Fruit fly (Drosophila melanogaster) whole organism, embryonic: ENCODE data around the gene AGO2.
A peak's percentile ranks its signal among the peaks of the same experiment; 100 is the strongest.

Experiments
- Atf6 ChIP-seq: fragments of 200-800 bp; sonication (Bioruptor generic); IDR thresholded peaks from 2 replicates; pipeline ENCODE4 v1.3.6; 2022; ENCODE audit warnings: missing biosample characterization, missing genetic modification characterization
- Bdp1 ChIP-seq: fragments of 200-800 bp; sonication (Bioruptor generic); optimal IDR thresholded peaks from 3 replicates; lab custom pipeline; 2016; ENCODE audit warnings: missing biosample characterization, missing genetic modification characterization
- CG10274 ChIP-seq: fragments of 200-800 bp; sonication (Bioruptor generic); optimal IDR thresholded peaks from 3 replicates; lab custom pipeline; 2017; ENCODE audit warnings: missing biosample characterization, mild to moderate bottlenecking, missing genetic modification characterization
- CG10462 ChIP-seq: fragments of 200-800 bp; sonication (Bioruptor generic); optimal IDR thresholded peaks from 2 replicates; lab custom pipeline; 2016; ENCODE audit warnings: missing biosample characterization, missing genetic modification characterization
- CG14860 ChIP-seq: fragments of 200-800 bp; sonication (Bioruptor generic); IDR thresholded peaks from 3 replicates; pipeline ENCODE4 v1.3.6; 2022; ENCODE audit warnings: missing biosample characterization, missing genetic modification characterization; ENCODE audit not compliant: partially characterized antibody
- CG2199 ChIP-seq: fragments of 200-800 bp; sonication (Bioruptor generic); IDR thresholded peaks from 3 replicates; pipeline ENCODE4 v1.3.6; 2022; ENCODE audit warnings: missing biosample characterization, missing genetic modification characterization
- CG30020 ChIP-seq: fragments of 200-800 bp; optimal IDR thresholded peaks from 2 replicates; lab custom pipeline; 2019; ENCODE audit warnings: missing biosample characterization, mild to moderate bottlenecking, missing genetic modification characterization, moderate library complexity
- CG30403 ChIP-seq: fragments of 200-800 bp; sonication (Bioruptor generic); optimal IDR thresholded peaks from 3 replicates; lab custom pipeline; 2016; ENCODE audit warnings: missing biosample characterization, missing genetic modification characterization
- CG3847 ChIP-seq: fragments of 200-800 bp; sonication (Bioruptor generic); IDR thresholded peaks from 2 replicates; pipeline ENCODE4 v1.3.6; 2022; ENCODE audit warnings: missing biosample characterization, missing genetic modification characterization
- CG4360 ChIP-seq: fragments of 200-800 bp; sonication (Bioruptor generic); IDR thresholded peaks from 2 replicates; pipeline ENCODE4 v1.3.6; 2022; ENCODE audit warnings: missing biosample characterization, missing genetic modification characterization
- CG7357 ChIP-seq: fragments of 200-800 bp; sonication (Bioruptor generic); IDR thresholded peaks from 3 replicates; pipeline ENCODE4 v1.3.6; 2022; ENCODE audit warnings: missing biosample characterization, missing genetic modification characterization
- CG8359 ChIP-seq: fragments of 200-800 bp; sonication (Bioruptor generic); optimal IDR thresholded peaks from 2 replicates; lab custom pipeline; 2017; ENCODE audit warnings: missing biosample characterization, mild to moderate bottlenecking, missing genetic modification characterization, borderline replicate concordance
- CG9437 ChIP-seq: fragments of 200-800 bp; sonication (Bioruptor generic); optimal IDR thresholded peaks from 2 replicates; lab custom pipeline; 2018; ENCODE audit warnings: missing biosample characterization, mild to moderate bottlenecking, missing genetic modification characterization
- CG9797 ChIP-seq: fragments of 200-800 bp; sonication (Bioruptor generic); optimal IDR thresholded peaks from 3 replicates; lab custom pipeline; 2018; ENCODE audit warnings: missing biosample characterization, mild to moderate bottlenecking, missing genetic modification characterization
- CG9876 ChIP-seq: fragments of 200-800 bp; sonication (Bioruptor generic); optimal IDR thresholded peaks from 2 replicates; lab custom pipeline; 2016; ENCODE audit warnings: missing biosample characterization, missing genetic modification characterization
- CrebB ChIP-seq: fragments of 200-800 bp; sonication (Bioruptor generic); optimal IDR thresholded peaks from 3 replicates; lab custom pipeline; 2018; ENCODE audit warnings: missing biosample characterization, mild to moderate bottlenecking, missing genetic modification characterization
- Dref ChIP-seq: fragments of 200-800 bp; sonication (Bioruptor generic); IDR thresholded peaks from 2 replicates; pipeline ENCODE4 v1.3.6; 2022; ENCODE audit warnings: missing biosample characterization, missing genetic modification characterization
- Drgx ChIP-seq: fragments of 200-800 bp; sonication (Bioruptor generic); IDR thresholded peaks from 2 replicates; pipeline ENCODE4 v1.3.6; 2022; ENCODE audit warnings: missing biosample characterization, missing genetic modification characterization
- Fer2 ChIP-seq: fragments of 200-800 bp; sonication (Bioruptor generic); optimal IDR thresholded peaks from 2 replicates; lab custom pipeline; 2018; ENCODE audit warnings: missing biosample characterization, mild to moderate bottlenecking, missing genetic modification characterization, moderate library complexity
- Lpt ChIP-seq: fragments of >200 bp; optimal IDR thresholded peaks from 2 replicates; lab custom pipeline; 2018; ENCODE audit warnings: missing biosample characterization, missing genetic modification characterization
- Nf-YB ChIP-seq: fragments of 200-800 bp; sonication (Bioruptor generic); optimal IDR thresholded peaks from 3 replicates; lab custom pipeline; 2019; ENCODE audit warnings: missing biosample characterization, mild to moderate bottlenecking, missing genetic modification characterization, moderate library complexity
- PHDP ChIP-seq: fragments of 200-800 bp; sonication (Bioruptor generic); optimal IDR thresholded peaks from 3 replicates; lab custom pipeline; 2018; ENCODE audit warnings: missing biosample characterization, mild to moderate bottlenecking, missing genetic modification characterization, moderate library complexity
- Spps ChIP-seq: fragments of 200-800 bp; sonication (Bioruptor generic); optimal IDR thresholded peaks from 2 replicates; lab custom pipeline; 2018; ENCODE audit warnings: missing biosample characterization, mild to moderate bottlenecking, missing genetic modification characterization
- Sry-β ChIP-seq: fragments of 200-800 bp; sonication (Bioruptor generic); optimal IDR thresholded peaks from 2 replicates; lab custom pipeline; 2018; ENCODE audit warnings: missing biosample characterization, mild to moderate bottlenecking, missing genetic modification characterization, moderate library complexity
- TFAM ChIP-seq: fragments of 200-800 bp; sonication (Bioruptor generic); optimal IDR thresholded peaks from 2 replicates; lab custom pipeline; 2017; ENCODE audit warnings: missing biosample characterization, missing genetic modification characterization, inconsistent platforms
- Usf ChIP-seq: fragments of 200-800 bp; sonication (Bioruptor generic); optimal IDR thresholded peaks from 2 replicates; lab custom pipeline; 2017; ENCODE audit warnings: missing genotype, missing biosample characterization, missing genetic modification characterization
- abd-A ChIP-seq: fragments of 200-800 bp; sonication (Bioruptor generic); optimal IDR thresholded peaks from 3 replicates; lab custom pipeline; 2019; ENCODE audit warnings: missing biosample characterization, mild to moderate bottlenecking, missing genetic modification characterization, moderate library complexity
- btn ChIP-seq: fragments of 200-800 bp; sonication (Bioruptor generic); optimal IDR thresholded peaks from 2 replicates; lab custom pipeline; 2016; ENCODE audit warnings: missing biosample characterization, missing genetic modification characterization
- cato ChIP-seq: fragments of 200-800 bp; sonication (Bioruptor generic); optimal IDR thresholded peaks from 2 replicates; lab custom pipeline; 2016; ENCODE audit warnings: missing biosample characterization, missing genetic modification characterization, borderline replicate concordance
- corto ChIP-seq: fragments of 200-800 bp; sonication (Bioruptor generic); optimal IDR thresholded peaks from 2 replicates; lab custom pipeline; 2016; ENCODE audit warnings: missing biosample characterization, mild to moderate bottlenecking, missing genetic modification characterization, moderate library complexity
- danr ChIP-seq: fragments of 200-800 bp; sonication (Bioruptor generic); IDR thresholded peaks from 2 replicates; pipeline ENCODE4 v1.3.6; 2022; ENCODE audit warnings: missing biosample characterization, missing genetic modification characterization
- dm ChIP-seq: fragments of 200-800 bp; sonication (Bioruptor generic); optimal IDR thresholded peaks from 3 replicates; lab custom pipeline; 2016; ENCODE audit warnings: missing biosample characterization, missing genetic modification characterization
- exex ChIP-seq: fragments of 200-800 bp; sonication (Bioruptor generic); optimal IDR thresholded peaks from 4 replicates; lab custom pipeline; 2018; ENCODE audit warnings: missing biosample characterization, mild to moderate bottlenecking, missing genetic modification characterization, moderate library complexity
- gce ChIP-seq: fragments of 200-800 bp; sonication (Bioruptor generic); IDR thresholded peaks from 3 replicates; pipeline ENCODE4 v1.3.6; 2022; ENCODE audit warnings: missing biosample characterization, missing genetic modification characterization
- gsb ChIP-seq: fragments of 200-800 bp; sonication (Bioruptor generic); IDR thresholded peaks from 2 replicates; pipeline ENCODE4 v1.3.6; 2022; ENCODE audit warnings: missing biosample characterization, missing genetic modification characterization
- kah ChIP-seq: fragments of 200-800 bp; sonication (Bioruptor generic); optimal IDR thresholded peaks from 2 replicates; lab custom pipeline; 2018; ENCODE audit warnings: missing biosample characterization, mild to moderate bottlenecking, missing genetic modification characterization
- luna ChIP-seq: fragments of 200-800 bp; sonication (Bioruptor generic); optimal IDR thresholded peaks from 2 replicates; lab custom pipeline; 2016; ENCODE audit warnings: missing biosample characterization, missing genetic modification characterization
- nau ChIP-seq: fragments of 200-800 bp; sonication (Bioruptor generic); optimal IDR thresholded peaks from 3 replicates; lab custom pipeline; 2017; ENCODE audit warnings: missing biosample characterization, mild to moderate bottlenecking, missing genetic modification characterization, missing genetic modification reagents
- otp ChIP-seq: fragments of 200-800 bp; sonication (Bioruptor generic); IDR thresholded peaks from 3 replicates; pipeline ENCODE4, ENCODE4 v1.3.6; 2022; ENCODE audit warnings: missing biosample characterization, missing genetic modification characterization
- pros ChIP-seq: fragments of 200-800 bp; sonication (Bioruptor generic); optimal IDR thresholded peaks from 3 replicates; lab custom pipeline; 2019; ENCODE audit warnings: missing biosample characterization, mild to moderate bottlenecking, missing genetic modification characterization, moderate library complexity
- repo ChIP-seq: fragments of 200-800 bp; sonication (Bioruptor generic); optimal IDR thresholded peaks from 2 replicates; lab custom pipeline; 2016; ENCODE audit warnings: missing biosample characterization, missing genetic modification characterization
- slbo ChIP-seq: fragments of 200-800 bp; sonication (Bioruptor generic); IDR thresholded peaks from 2 replicates; pipeline ENCODE4 v1.3.6; 2022; ENCODE audit warnings: missing biosample characterization, missing genetic modification characterization
- unc-4 ChIP-seq: fragments of 200-800 bp; sonication (Bioruptor generic); IDR thresholded peaks from 2 replicates; pipeline ENCODE4 v1.3.6; 2022; ENCODE audit warnings: missing biosample characterization, missing genetic modification characterization; ENCODE audit not compliant: partially characterized antibody
- zen ChIP-seq: fragments of 200-800 bp; sonication (Bioruptor generic); optimal IDR thresholded peaks from 3 replicates; lab custom pipeline; 2018; ENCODE audit warnings: missing biosample characterization, mild to moderate bottlenecking, missing genetic modification characterization, moderate library complexity

Gene AGO2

dm6 chr3L:15535800-15536225 is 18.1 kb upstream of the AGO2 start (continued):
- no peak for TF ChIP-seq pros
- no peak for TF ChIP-seq CrebB (tag; lab: Kevin White, UChicago)
- TF ChIP-seq CG30020 (tag; lab: Kevin White, UChicago) = no peak
- no peak for TF ChIP-seq CG4360
- TF ChIP-seq CG9437 (GFP tag; lab: Kevin White, UChicago) = no peak
- TF ChIP-seq nau = no peak
- TF ChIP-seq exex (tag; lab: Kevin White, UChicago) = no peak
- TF ChIP-seq Spps = no peak
- no peak for TF ChIP-seq gce
- no peak for TF ChIP-seq CG2199 (GFP tag; lab: Robert Waterston, UW)
- TF ChIP-seq corto = no peak
- no peak for TF ChIP-seq Dref
- TF ChIP-seq Bdp1 = no peak
- TF ChIP-seq TFAM (GFP tag; lab: Kevin White, UChicago) = no peak
- no peak for TF ChIP-seq CG10274 (GFP tag; lab: Kevin White, UChicago)
- TF ChIP-seq zen (tag; lab: Kevin White, UChicago) = no peak
- no peak for TF ChIP-seq PHDP (tag; lab: Kevin White, UChicago)
- TF ChIP-seq gsb (GFP tag; lab: Robert Waterston, UW) = no peak
- no peak for TF ChIP-seq Sry-β
- no peak for TF ChIP-seq slbo (GFP tag; lab: Robert Waterston, UW)
- no peak for TF ChIP-seq danr
- no peak for TF ChIP-seq CG8359
- TF ChIP-seq CG10462 = no peak
- no peak for TF ChIP-seq unc-4 (GFP tag; lab: Robert Waterston, UW)
- no peak for TF ChIP-seq CG9876 (GFP tag; lab: Kevin White, UChicago)
- TF ChIP-seq CG30403 (GFP tag; lab: Kevin White, UChicago) = no peak
- peak; percentile 47 for TF ChIP-seq Nf-YB (GFP tag; lab: Kevin White, UChicago)
- no peak for TF ChIP-seq Atf6 (GFP tag; lab: Robert Waterston, UW)
- TF ChIP-seq CG14860 (GFP tag; lab: Robert Waterston, UW) = no peak
- TF ChIP-seq CG3847 = no peak
- no peak for TF ChIP-seq CG7357 (GFP tag; lab: Robert Waterston, UW)
- TF ChIP-seq otp = no peak
- TF ChIP-seq luna = no peak
- peak; percentile 83 for TF ChIP-seq kah (GFP tag; lab: Kevin White, UChicago)
- TF ChIP-seq Drgx (GFP tag; lab: Robert Waterston, UW) = no peak
- TF ChIP-seq Usf (GFP tag; lab: Kevin White, UChicago) = no peak
- TF ChIP-seq CG9797 (GFP tag; lab: Kevin White, UChicago) = no peak
- no peak for TF ChIP-seq dm (GFP tag; lab: Kevin White, UChicago)
- TF ChIP-seq cato (GFP tag; lab: Kevin White, UChicago) = no peak
- TF ChIP-seq Lpt (GFP tag; lab: Kevin White, UChicago) = no peak
- peak; percentile 56 for TF ChIP-seq abd-A (tag; lab: Kevin White, UChicago)
- no peak for TF ChIP-seq repo (GFP tag; lab: Kevin White, UChicago)
- no peak for TF ChIP-seq btn (GFP tag; lab: Kevin White, UChicago)
- no peak for TF ChIP-seq Fer2 (tag; lab: Kevin White, UChicago)
- TF ChIP-seq, all 482 proteins: peak for 16
